Fruit fly (Drosophila melanogaster): ENCODE results near the gene CG11899.

Gene CG11899

dm6 chr3R:29153197-29153644 lies 47.0 kb upstream of the CG11899 start, which contains the start of the genes Slbp and Rpn2 (continued):
- TF ChIP-seq pzg (GFP tag; optimal IDR thresholded peaks at IDR 0.05) (peak; percentile 98), CG12236 (GFP tag; optimal IDR thresholded peaks at IDR 0.05) (peak; percentile 10), CG10321 (GFP tag; IDR thresholded peaks at IDR 0.05) (no peak), CG2129 (GFP tag; IDR thresholded peaks at IDR 0.05; ENCODE audit: partially characterized antibody) (peak; percentile 93), CG4707 (GFP tag; optimal IDR thresholded peaks at IDR 0.05) (no peak), Doc3 (GFP tag; IDR thresholded peaks at IDR 0.05; ENCODE audit: partially characterized antibody) (peak; percentile 95), Dip2 (GFP tag; IDR thresholded peaks at IDR 0.05) (no peak), kay (GFP tag; optimal IDR thresholded peaks at IDR 0.05) (no peak), CG18476 (GFP tag; optimal IDR thresholded peaks at IDR 0.05) (no peak), chif (GFP tag; optimal IDR thresholded peaks at IDR 0.05) (peak; percentile 20 to 36), Med (GFP tag) (peak; percentile 93), sob (GFP tag; IDR thresholded peaks at IDR 0.05) (peak; percentile 62), tna (GFP tag; IDR thresholded peaks at IDR 0.05; ENCODE audit: partially characterized antibody) (peak; percentile 74), knrl (GFP tag; IDR thresholded peaks at IDR 0.05; ENCODE audit: partially characterized antibody) (peak; percentile 94), CG18764 (GFP tag; optimal IDR thresholded peaks at IDR 0.05) (peak; percentile 9), Hey (tag; optimal IDR thresholded peaks at IDR 0.05) (no peak), CkIIα-i1 (GFP tag; IDR thresholded peaks at IDR 0.05) (no peak), Lpt (GFP tag; optimal IDR thresholded peaks at IDR 0.05) (no peak), al (GFP tag; IDR thresholded peaks at IDR 0.05) (no peak), ken (GFP tag; IDR thresholded peaks at IDR 0.05) (no peak), tio (GFP tag; optimal IDR thresholded peaks at IDR 0.05) (no peak), CG16779 (GFP tag; IDR thresholded peaks at IDR 0.05) (no peak), gsb (GFP tag; IDR thresholded peaks at IDR 0.05) (no peak), Stat92E (GFP tag; optimal IDR thresholded peaks at IDR 0.05) (peak in 1 of 3 experiments; percentile 21), dati (GFP tag; IDR thresholded peaks at IDR 0.05) (no peak), sens (GFP tag) (peak; percentile 85), CG2678 (tag; optimal IDR thresholded peaks at IDR 0.05) (peak; percentile 34), ftz-f1 (GFP tag; optimal IDR thresholded peaks at IDR 0.05) (no peak), tin (GFP tag; optimal IDR thresholded peaks at IDR 0.05) (peak; percentile 20), Dbx (GFP tag; IDR thresholded peaks at IDR 0.05) (no peak; the same call in 2 of the 3 replicates), CG15479 (GFP tag; optimal IDR thresholded peaks at IDR 0.05) (peak; percentile 90), CG2875 (GFP tag; optimal IDR thresholded peaks at IDR 0.05) (no peak), sim (GFP tag; IDR thresholded peaks at IDR 0.05) (no peak), CG11456 (GFP tag; IDR thresholded peaks at IDR 0.05) (no peak), NfI (GFP tag; optimal IDR thresholded peaks at IDR 0.05) (peak; percentile 55), fd96Cb (tag; optimal IDR thresholded peaks at IDR 0.05) (no peak), Ets97D (GFP tag; optimal IDR thresholded peaks at IDR 0.05) (peak; percentile 87), Sin3A (optimal IDR thresholded peaks at IDR 0.05) (peak; percentile 98), YL-1 (GFP tag; optimal IDR thresholded peaks at IDR 0.05) (peak; percentile 88), CG13123 (GFP tag; optimal IDR thresholded peaks at IDR 0.05) (no peak), ara (GFP tag; IDR thresholded peaks at IDR 0.05) (no peak), CG6272 (GFP tag; IDR thresholded peaks at IDR 0.05) (no peak), ttk (GFP tag; IDR thresholded peaks at IDR 0.05) (no peak), jumu (GFP tag; optimal IDR thresholded peaks at IDR 0.05) (peak; percentile 76), nom (GFP tag; optimal IDR thresholded peaks at IDR 0.05) (peak; percentile 11), CG17912 (GFP tag; optimal IDR thresholded peaks at IDR 0.05) (no peak), CG4404 (GFP tag; IDR thresholded peaks at IDR 0.05) (no peak), Optix (GFP tag; IDR thresholded peaks at IDR 0.05) (no peak), CG17359 (tag; optimal IDR thresholded peaks at IDR 0.05) (no peak), Sox100B (GFP tag; optimal IDR thresholded peaks at IDR 0.05) (no peak), Bteb2 (GFP tag; optimal IDR thresholded peaks at IDR 0.05) (peak; percentile 15), Hand (GFP tag; optimal IDR thresholded peaks at IDR 0.05) (no peak)

All from whole organism, embryonic.